Worm (Caenorhabditis elegans) whole organism, late embryonic: Measurements from ENCODE around the gene hlh-31.

ENCODE experiments used
- C08G9.2 ChIP-seq: sonication (generic microtip); optimal IDR thresholded peaks from 2 replicates; lab custom pipeline; 2016; ENCODE audit warnings: mild to moderate bottlenecking, missing genetic modification characterization, moderate library complexity, missing compliant biosample characterization
- K02D7.2 ChIP-seq: sonication (generic microtip); optimal IDR thresholded peaks from 2 replicates; lab custom pipeline; 2017; ENCODE audit warnings: mild to moderate bottlenecking, missing genetic modification characterization, missing compliant biosample characterization
- Y22D7AL.16 ChIP-seq: sonication (generic microtip); optimal IDR thresholded peaks from 2 replicates; lab custom pipeline; 2016; ENCODE audit warnings: missing genetic modification characterization, missing compliant biosample characterization
- ama-1 ChIP-seq: fragments of 150-350 bp; optimal IDR thresholded peaks from 2 replicates; lab custom pipeline; 2014
- ceh-18 ChIP-seq: sonication (generic microtip); optimal IDR thresholded peaks from 2 replicates; lab custom pipeline; 2016; ENCODE audit warnings: missing genetic modification characterization, missing compliant biosample characterization
- ceh-2 ChIP-seq: sonication (generic microtip); optimal IDR thresholded peaks from 2 replicates; lab custom pipeline; 2016; ENCODE audit warnings: missing genotype, missing genetic modification characterization, missing compliant biosample characterization
- ceh-24 ChIP-seq: sonication (generic microtip); optimal IDR thresholded peaks from 2 replicates; lab custom pipeline; 2016; ENCODE audit warnings: mild to moderate bottlenecking, missing genetic modification characterization, missing compliant biosample characterization
- ceh-34 ChIP-seq: sonication (generic microtip); optimal IDR thresholded peaks from 2 replicates; lab custom pipeline; 2016; ENCODE audit warnings: mild to moderate bottlenecking, missing genetic modification characterization, missing compliant biosample characterization
- ceh-45 ChIP-seq: fragments of 200-800 bp; sonication (Bioruptor generic); IDR thresholded peaks from 2 replicates; pipeline ENCODE4 v1.3.6; 2022; ENCODE audit warnings: missing genetic modification reagents, missing genetic modification characterization, missing compliant biosample characterization
- ceh-48 ChIP-seq: sonication (generic microtip); optimal IDR thresholded peaks from 2 replicates; lab custom pipeline; 2016; ENCODE audit warnings: missing genetic modification characterization, inconsistent platforms, missing compliant biosample characterization
- dve-1 ChIP-seq: sonication (generic microtip); optimal IDR thresholded peaks from 2 replicates; lab custom pipeline; 2017; ENCODE audit warnings: antibody characterized with exemption, mild to moderate bottlenecking, missing genetic modification characterization, missing compliant biosample characterization
- elt-2 ChIP-seq: sonication (generic microtip); optimal IDR thresholded peaks from 2 replicates; lab custom pipeline; 2016; ENCODE audit warnings: missing genetic modification reagents, missing genetic modification characterization, missing compliant biosample characterization
- elt-4 ChIP-seq: sonication (generic microtip); optimal IDR thresholded peaks from 2 replicates; lab custom pipeline; 2016; ENCODE audit warnings: missing genetic modification characterization, missing compliant biosample characterization
- ets-4 ChIP-seq: sonication (generic microtip); optimal IDR thresholded peaks from 2 replicates; lab custom pipeline; 2016; ENCODE audit warnings: missing genetic modification characterization, missing compliant biosample characterization
- fax-1 ChIP-seq: sonication (generic microtip); optimal IDR thresholded peaks from 2 replicates; lab custom pipeline; 2016; ENCODE audit warnings: missing genotype, missing genetic modification characterization, missing compliant biosample characterization
- hlh-30 ChIP-seq: sonication (generic microtip); optimal IDR thresholded peaks from 2 replicates; lab custom pipeline; 2017; ENCODE audit warnings: antibody characterized with exemption, missing genetic modification characterization, missing compliant biosample characterization; ENCODE audit not compliant: insufficient read depth
- lin-11 ChIP-seq: fragments of 200-800 bp; sonication (Bioruptor generic); optimal IDR thresholded peaks from 2 replicates; lab custom pipeline; 2018; ENCODE audit warnings: mild to moderate bottlenecking, missing genetic modification characterization, missing compliant biosample characterization
- madf-2 ChIP-seq: sonication (generic microtip); optimal IDR thresholded peaks from 2 replicates; lab custom pipeline; 2017; ENCODE audit warnings: missing genetic modification characterization, missing compliant biosample characterization
- nfya-1 ChIP-seq: sonication (generic microtip); optimal IDR thresholded peaks from 2 replicates; lab custom pipeline; 2017; ENCODE audit warnings: missing genetic modification characterization, mild to moderate bottlenecking, missing compliant biosample characterization, antibody characterized with exemption, moderate library complexity
- nhr-11 ChIP-seq: fragments of 150-350 bp; optimal IDR thresholded peaks from 2 replicates; lab custom pipeline; 2014; ENCODE audit warnings: missing biosample characterization, missing genetic modification characterization
- npax-4 ChIP-seq: sonication (generic microtip); optimal IDR thresholded peaks from 2 replicates; lab custom pipeline; 2016; ENCODE audit warnings: missing genetic modification characterization, missing compliant biosample characterization
- odd-2 ChIP-seq: sonication (generic microtip); optimal IDR thresholded peaks from 2 replicates; lab custom pipeline; 2017; ENCODE audit warnings: antibody characterized with exemption, mild to moderate bottlenecking, missing genetic modification characterization, missing compliant biosample characterization
- pat-9 ChIP-seq: fragments of 200-800 bp; sonication (Bioruptor generic); optimal IDR thresholded peaks from 2 replicates; lab custom pipeline; 2018; ENCODE audit warnings: mild to moderate bottlenecking, missing genetic modification characterization, moderate library complexity, missing compliant biosample characterization
- pha-2 ChIP-seq: sonication (generic microtip); optimal IDR thresholded peaks from 2 replicates; lab custom pipeline; 2017; ENCODE audit warnings: mild to moderate bottlenecking, missing genetic modification characterization, missing compliant biosample characterization
- rnt-1 ChIP-seq: sonication (generic microtip); optimal IDR thresholded peaks from 2 replicates; lab custom pipeline; 2016; ENCODE audit warnings: missing genetic modification characterization, missing compliant biosample characterization
- sdc-2 ChIP-seq: sonication (generic microtip); optimal IDR thresholded peaks from 2 replicates; lab custom pipeline; 2016; ENCODE audit warnings: missing genotype, missing genetic modification characterization, missing compliant biosample characterization
- sox-4 ChIP-seq: sonication (generic microtip); optimal IDR thresholded peaks from 2 replicates; lab custom pipeline; 2017; ENCODE audit warnings: mild to moderate bottlenecking, missing genetic modification characterization, inconsistent platforms, missing compliant biosample characterization
- syd-9 ChIP-seq: sonication (generic microtip); optimal IDR thresholded peaks from 2 replicates; lab custom pipeline; 2016; ENCODE audit warnings: mild to moderate bottlenecking, missing genetic modification characterization, moderate library complexity, missing compliant biosample characterization
- ttx-3 ChIP-seq: sonication (generic microtip); optimal IDR thresholded peaks from 2 replicates; lab custom pipeline; 2016; ENCODE audit warnings: missing genetic modification reagents, missing genetic modification characterization, missing compliant biosample characterization
- unc-42 ChIP-seq: sonication (generic microtip); optimal IDR thresholded peaks from 2 replicates; lab custom pipeline; 2016; ENCODE audit warnings: missing genotype, missing genetic modification characterization, missing compliant biosample characterization

The hlh-31 gene

DNA sequence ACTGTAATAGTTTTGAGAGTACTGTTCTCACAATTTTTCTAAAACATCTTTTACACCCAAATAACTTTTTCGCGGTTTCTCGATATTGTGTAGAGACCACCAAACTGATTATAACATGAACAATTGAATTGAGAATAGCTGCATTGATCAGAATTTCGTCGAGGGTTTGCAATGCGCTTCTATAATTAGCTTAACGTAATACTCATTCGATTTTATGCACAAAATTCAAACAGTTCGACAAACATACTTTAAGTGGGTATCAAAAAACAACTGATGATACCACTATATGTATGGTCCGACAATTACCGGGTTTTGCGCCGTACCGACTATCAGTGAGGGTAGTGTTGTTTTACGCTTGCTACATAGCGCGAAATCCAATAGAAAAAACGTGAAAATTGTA is 20.6 kb upstream of the hlh-31 start:
- TF ChIP-seq K02D7.2 (tag; lab: Kevin White, UChicago): no peak
- TF ChIP-seq elt-4 (tag; lab: Kevin White, UChicago): no peak
- no peak for TF ChIP-seq syd-9 (tag; lab: Kevin White, UChicago)
- TF ChIP-seq dve-1 (tag; lab: Kevin White, UChicago): no peak

DNA sequence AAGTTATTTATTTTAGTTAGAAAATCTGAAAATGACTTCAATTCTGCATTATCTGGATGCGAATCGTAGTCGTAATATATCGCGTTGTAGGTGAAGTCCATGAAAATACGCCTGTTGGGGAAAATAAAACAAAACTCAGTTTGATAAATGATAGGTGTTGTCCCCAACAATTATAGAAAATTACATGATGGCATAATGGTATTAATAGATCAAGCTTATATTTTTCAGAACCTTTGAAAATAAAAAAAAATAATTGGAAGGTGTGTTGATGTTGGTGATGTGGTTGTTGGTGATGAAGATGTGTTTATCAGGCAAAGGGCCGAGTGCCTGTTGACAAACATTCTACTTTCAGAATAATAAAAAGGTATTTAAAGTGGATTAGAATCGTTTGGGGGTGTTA is 18.9 kb upstream of the hlh-31 start, which contains the start of gene srw-61:
Gene srw-61 (minus strand): TSS at position 101 of the 400 bp plus-strand sequence.
- TF ChIP-seq ets-4 (no peak), sdc-2 (tag; lab: Kevin White, UChicago) (no peak), unc-42 (tag; lab: Kevin White, UChicago) (no peak), ceh-2 (tag; lab: Kevin White, UChicago) (no peak)
- TF ChIP-seq, all 69 proteins: peak for 0

ce11 chrIV:16247131-16247530 is 10.3 kb upstream of the hlh-31 start, which contains the start of gene F38C2.1:
TSS of gene F38C2.1 (plus strand) at chrIV:16247431.
- TF ChIP-seq ttx-3: no peak
- TF ChIP-seq pat-9 (tag; lab: Kevin White, UChicago): no peak
- TF ChIP-seq sox-4 (tag; lab: Kevin White, UChicago): no peak
- TF ChIP-seq fax-1 (tag; lab: Kevin White, UChicago): no peak
- TF ChIP-seq ets-4: no peak
- TF ChIP-seq odd-2 (tag; lab: Kevin White, UChicago): no peak

ce11 chrIV:16254464-16254863 is 3.0 kb upstream of the hlh-31 start, which contains the start of gene hlh-17:
TSS of gene hlh-17 (plus strand) at chrIV:16254764.
- no peak for TF ChIP-seq ceh-18 (tag; lab: Kevin White, UChicago)
- TF ChIP-seq lin-11 (tag; lab: Kevin White, UChicago): no peak

ce11 chrIV:16270955-16271354 is 13.5 kb downstream of the hlh-31 start, which contains the start of gene F38C2.4:
TSS of gene F38C2.4 (plus strand) at chrIV:16271255.
- TF ChIP-seq Y22D7AL.16: no peak
- TF ChIP-seq, all 69 proteins: peak for 0

DNA sequence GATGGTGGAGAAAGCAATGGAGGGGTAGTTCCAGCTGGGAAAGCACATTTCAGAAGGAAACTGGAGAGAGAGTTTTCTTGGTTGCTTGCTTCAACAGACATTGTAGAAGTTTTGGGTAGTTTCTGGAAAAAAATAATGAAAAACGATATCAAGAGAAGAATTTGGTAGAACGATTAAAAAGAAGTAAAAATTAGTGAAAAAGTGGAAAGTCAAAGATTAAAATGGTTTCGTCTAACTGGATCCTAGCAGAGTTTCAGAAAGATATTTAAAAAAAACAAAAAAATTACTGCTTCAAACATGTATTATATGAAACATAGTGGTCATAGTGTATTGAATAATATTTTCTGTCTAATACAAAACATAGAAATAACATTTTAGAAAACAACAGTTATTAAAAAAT is 19.9 kb downstream of the hlh-31 start, which contains the start of gene F38C2.7:
Gene F38C2.7 (minus strand): TSS at position 101 of the 400 bp plus-strand sequence.
- TF ChIP-seq ama-1 (lab: Kevin White, UChicago): no peak
- TF ChIP-seq rnt-1 (tag; lab: Kevin White, UChicago): no peak
- no peak for TF ChIP-seq ceh-45 (GFP tag; lab: Robert Waterston, UW)
- TF ChIP-seq hlh-30 (tag; lab: Kevin White, UChicago): no peak
- no peak for TF ChIP-seq pha-2 (tag; lab: Kevin White, UChicago)
- TF ChIP-seq odd-2 (tag; lab: Kevin White, UChicago): no peak
- no peak for TF ChIP-seq nfya-1 (tag; lab: Kevin White, UChicago)
- no peak for TF ChIP-seq madf-2
- TF ChIP-seq ceh-48 (tag; lab: Kevin White, UChicago): no peak
- no peak for TF ChIP-seq elt-2 (tag; lab: Kevin White, UChicago)
- no peak for TF ChIP-seq nhr-11 (tag; lab: Kevin White, UChicago)
- TF ChIP-seq npax-4 (tag; lab: Kevin White, UChicago): no peak
- TF ChIP-seq lin-11 (tag; lab: Kevin White, UChicago): no peak
- no peak for TF ChIP-seq ceh-24
- TF ChIP-seq sox-4 (tag; lab: Kevin White, UChicago): no peak
- TF ChIP-seq C08G9.2 (tag; lab: Kevin White, UChicago): no peak
- TF ChIP-seq ceh-34 (tag; lab: Kevin White, UChicago): no peak
- no peak for TF ChIP-seq syd-9 (tag; lab: Kevin White, UChicago)
- TF ChIP-seq pat-9 (tag; lab: Kevin White, UChicago): no peak
